Fruit fly (Drosophila melanogaster) whole organism, wandering third instar larva: ENCODE measurements around the gene CG14417.

ENCODE experiments used
- GATAd ChIP-seq: sonication (Bioruptor generic); optimal IDR thresholded peaks from 2 replicates; lab custom pipeline; 2016; ENCODE audit warnings: missing biosample characterization, missing genetic modification characterization
- Hr78 ChIP-seq: fragments of >200 bp; optimal IDR thresholded peaks from 2 replicates; lab custom pipeline; 2017; ENCODE audit warnings: missing biosample characterization, missing genetic modification characterization
- N ChIP-seq: fragments of >200 bp; optimal IDR thresholded peaks from 2 replicates; lab custom pipeline; 2018; ENCODE audit warnings: missing biosample characterization, missing external identifiers, missing genetic modification characterization
- OdsH ChIP-seq: fragments of 200-800 bp; sonication (Bioruptor generic); optimal IDR thresholded peaks from 2 replicates; lab custom pipeline; 2016; ENCODE audit warnings: missing biosample characterization, mild to moderate bottlenecking, missing genetic modification characterization
- h ChIP-seq: fragments of 200-800 bp; sonication (Bioruptor generic); optimal IDR thresholded peaks from 3 replicates; lab custom pipeline; 2016; ENCODE audit warnings: missing biosample characterization, mild to moderate bottlenecking, missing genetic modification characterization

- TF ChIP-seq Hr78 (GFP tag; lab: Kevin White, UChicago) (no peak), N (GFP tag; lab: Kevin White, UChicago) (no peak), h (GFP tag; lab: Kevin White, UChicago) (no peak), OdsH (GFP tag; lab: Kevin White, UChicago) (no peak), GATAd (GFP tag; lab: Kevin White, UChicago) (no peak)
These were observed 38.8 kb upstream of the CG14417 start for dm6 chrX:2915108-2915507.
